Worm (Caenorhabditis elegans) whole organism, L4 larva: ENCODE measurements around the gene C50D2.6.

Experiments used
- D1046.2 ChIP-seq: fragments of 200-800 bp; sonication (Bioruptor generic); IDR thresholded peaks from 2 replicates; pipeline ENCODE4 v1.3.6; 2022; ENCODE audit warnings: missing genetic modification characterization, missing compliant biosample characterization
- F44E2.7 ChIP-seq: fragments of 200-800 bp; sonication (Bioruptor generic); IDR thresholded peaks from 2 replicates; pipeline ENCODE4 v2.1.2; 2022; ENCODE audit warnings: missing genetic modification characterization, missing compliant biosample characterization
- T20F7.1 ChIP-seq: fragments of 200-800 bp; sonication (Bioruptor generic); optimal IDR thresholded peaks from 2 replicates; lab custom pipeline; 2018; ENCODE audit warnings: mild to moderate bottlenecking, missing genetic modification characterization, missing compliant biosample characterization
- T26A8.4 ChIP-seq: fragments of 200-800 bp; sonication (Bioruptor generic); IDR thresholded peaks from 2 replicates; pipeline ENCODE4 v1.3.6; 2022; ENCODE audit warnings: missing genetic modification characterization, missing compliant biosample characterization
- Y5F2A.4 ChIP-seq: fragments of 200-800 bp; sonication (Bioruptor generic); optimal IDR thresholded peaks from 2 replicates; lab custom pipeline; 2018; ENCODE audit warnings: mild to moderate bottlenecking, missing genetic modification characterization, missing compliant biosample characterization
- Y75B8A.6 ChIP-seq: fragments of 200-800 bp; sonication (Bioruptor generic); IDR thresholded peaks from 2 replicates; pipeline ENCODE4 v1.3.6; 2022; ENCODE audit warnings: missing genetic modification reagents, missing genetic modification characterization, missing compliant biosample characterization
- ZK337.2 ChIP-seq: fragments of 200-800 bp; sonication (Bioruptor generic); IDR thresholded peaks from 2 replicates; pipeline ENCODE4 v1.3.6; 2022; ENCODE audit warnings: missing genetic modification reagents, missing genetic modification characterization, missing compliant biosample characterization
- aha-1 ChIP-seq: fragments of 150-350 bp; peaks from one replicate; lab custom pipeline; 2014; ENCODE audit warnings: missing biosample characterization, missing genetic modification characterization
- arid-1 ChIP-seq: fragments of 200-800 bp; sonication (Bioruptor generic); conservative IDR thresholded peaks from 2 replicates; pipeline ENCODE4 v1.3.6; 2022; ENCODE audit warnings: missing genetic modification reagents, missing genetic modification characterization, missing compliant biosample characterization
- ceh-44 ChIP-seq: fragments of 200-800 bp; sonication (Bioruptor generic); IDR thresholded peaks from 2 replicates; pipeline ENCODE4 v1.3.6; 2022; ENCODE audit warnings: missing genetic modification reagents, missing genetic modification characterization, missing compliant biosample characterization
- ceh-82 ChIP-seq: sonication (generic microtip); optimal IDR thresholded peaks from 2 replicates; lab custom pipeline; 2017; ENCODE audit warnings: missing biosample characterization, missing genetic modification characterization
- daf-12 ChIP-seq: fragments of 150-350 bp; optimal IDR thresholded peaks from 2 replicates; lab custom pipeline; 2014; ENCODE audit warnings: missing biosample characterization, missing genetic modification reagents, missing genetic modification characterization
- daf-16 ChIP-seq, 3 experiments: sonication (generic microtip); optimal IDR thresholded peaks; 2 replicates each; lab custom pipeline; 2016 to 2017; ENCODE audit warnings: missing genetic modification characterization in 3 of 3, missing genetic modification reagents in 3 of 3, mild to moderate bottlenecking in 2 of 3, missing compliant biosample characterization in 2 of 3, missing biosample characterization in 1 of 3, moderate library complexity in 1 of 3
- daf-19 ChIP-seq: fragments of 200-800 bp; sonication (Bioruptor generic); conservative IDR thresholded peaks from 2 replicates; pipeline ENCODE4 v1.3.6; 2022; ENCODE audit warnings: missing genetic modification characterization, missing compliant biosample characterization
- daf-8 ChIP-seq: fragments of 200-800 bp; sonication (Bioruptor generic); IDR thresholded peaks from 2 replicates; pipeline ENCODE4 v1.3.6; 2022; ENCODE audit warnings: missing genetic modification characterization, missing compliant biosample characterization
- dmd-6 ChIP-seq: fragments of 200-800 bp; sonication (Bioruptor generic); IDR thresholded peaks from 2 replicates; pipeline ENCODE4 v1.3.6; 2022; ENCODE audit warnings: missing genetic modification reagents, missing genetic modification characterization, missing compliant biosample characterization
- dve-1 ChIP-seq: sonication (generic microtip); optimal IDR thresholded peaks from 2 replicates; lab custom pipeline; 2017; ENCODE audit warnings: antibody characterized with exemption, mild to moderate bottlenecking, missing genetic modification characterization, missing compliant biosample characterization; ENCODE audit not compliant: insufficient read depth
- egl-27 ChIP-seq: sonication (generic microtip); optimal IDR thresholded peaks from 3 replicates; lab custom pipeline; 2017; ENCODE audit warnings: missing biosample characterization, missing genetic modification reagents, missing genetic modification characterization
- hlh-11 ChIP-seq: fragments of 200-800 bp; sonication (Bioruptor generic); optimal IDR thresholded peaks from 2 replicates; lab custom pipeline; 2018; ENCODE audit warnings: mild to moderate bottlenecking, missing genetic modification characterization, missing compliant biosample characterization
- hlh-30 ChIP-seq: sonication (generic microtip); optimal IDR thresholded peaks from 2 replicates; lab custom pipeline; 2017; ENCODE audit warnings: antibody characterized with exemption, mild to moderate bottlenecking, missing genetic modification characterization, missing compliant biosample characterization; ENCODE audit not compliant: insufficient read depth
- hmg-1.1 ChIP-seq: fragments of 200-800 bp; sonication (Bioruptor generic); IDR thresholded peaks from 2 replicates; pipeline ENCODE4 v1.3.6; 2022; ENCODE audit warnings: missing genetic modification reagents, missing genetic modification characterization, missing compliant biosample characterization
- lin-1 ChIP-seq: fragments of 200-800 bp; sonication (Bioruptor generic); IDR thresholded peaks from 2 replicates; pipeline ENCODE4 v1.3.6; 2022; ENCODE audit warnings: missing genetic modification reagents, missing genetic modification characterization, missing compliant biosample characterization
- lin-29 ChIP-seq: fragments of 200-800 bp; sonication (Bioruptor generic); IDR thresholded peaks from 2 replicates; pipeline ENCODE4 v1.3.6; 2022; ENCODE audit warnings: missing genetic modification reagents, missing genetic modification characterization, missing compliant biosample characterization
- lir-3 ChIP-seq: sonication (generic microtip); optimal IDR thresholded peaks from 2 replicates; lab custom pipeline; 2016; ENCODE audit warnings: mild to moderate bottlenecking, missing genetic modification characterization, missing compliant biosample characterization
- lsy-2 ChIP-seq, 2 experiments: fragments of 150-350 bp in 1 of 2; sonication (generic microtip) in 1 of 2; optimal IDR thresholded peaks; 2 replicates each; lab custom pipeline; 2014 to 2017; ENCODE audit warnings: missing biosample characterization in 2 of 2, missing genetic modification characterization in 2 of 2
- madf-9 ChIP-seq: fragments of 200-800 bp; sonication (Bioruptor generic); conservative IDR thresholded peaks from 2 replicates; pipeline ENCODE4 v1.3.6; 2022; ENCODE audit warnings: missing genetic modification reagents, missing genetic modification characterization, missing compliant biosample characterization
- mdl-1 ChIP-seq, 2 experiments: fragments of 150-350 bp in 1 of 2; sonication (generic microtip) in 1 of 2; optimal IDR thresholded peaks; 2 replicates each; lab custom pipeline; 2014 to 2017; ENCODE audit warnings: missing biosample characterization in 2 of 2, missing genetic modification characterization in 2 of 2
- mep-1 ChIP-seq: fragments of 150-350 bp; sonication (generic microtip); optimal IDR thresholded peaks from 3 replicates; lab custom pipeline; 2014; ENCODE audit warnings: missing biosample characterization, missing genetic modification characterization
- mxl-3 ChIP-seq: fragments of 200-800 bp; sonication (Bioruptor generic); optimal IDR thresholded peaks from 2 replicates; lab custom pipeline; 2018; ENCODE audit warnings: mild to moderate bottlenecking, missing genetic modification characterization, missing compliant biosample characterization
- nhr-102 ChIP-seq: sonication (generic microtip); optimal IDR thresholded peaks from 2 replicates; lab custom pipeline; 2016; ENCODE audit warnings: mild to moderate bottlenecking, missing genetic modification characterization, moderate library complexity, missing compliant biosample characterization
- nhr-11 ChIP-seq: fragments of 150-350 bp; optimal IDR thresholded peaks from 2 replicates; lab custom pipeline; 2014; ENCODE audit warnings: missing biosample characterization, missing genetic modification characterization
- nhr-111 ChIP-seq: fragments of 200-800 bp; sonication (Bioruptor generic); optimal IDR thresholded peaks from 2 replicates; lab custom pipeline; 2018; ENCODE audit warnings: mild to moderate bottlenecking, missing genetic modification characterization, missing compliant biosample characterization
- nhr-25 ChIP-seq: sonication (generic microtip); optimal IDR thresholded peaks from 2 replicates; lab custom pipeline; 2017; ENCODE audit warnings: missing genetic modification characterization, mild to moderate bottlenecking, missing compliant biosample characterization, antibody characterized with exemption, moderate library complexity, borderline replicate concordance; ENCODE audit not compliant: insufficient read depth
- nhr-28 ChIP-seq: fragments of 150-350 bp; optimal IDR thresholded peaks from 2 replicates; lab custom pipeline; 2014; ENCODE audit warnings: missing biosample characterization, missing genetic modification characterization
- nhr-41 ChIP-seq: fragments of 200-800 bp; sonication (Bioruptor generic); IDR thresholded peaks from 2 replicates; pipeline ENCODE4 v1.3.6; 2022; ENCODE audit warnings: missing genetic modification reagents, missing genetic modification characterization, missing compliant biosample characterization
- nhr-48 ChIP-seq: sonication (generic microtip); optimal IDR thresholded peaks from 2 replicates; lab custom pipeline; 2016; ENCODE audit warnings: mild to moderate bottlenecking, missing genetic modification characterization, missing compliant biosample characterization
- nhr-6 ChIP-seq: fragments of 150-350 bp; optimal IDR thresholded peaks from 2 replicates; lab custom pipeline; 2014; ENCODE audit warnings: missing biosample characterization, missing genetic modification characterization
- pqm-1 ChIP-seq: sonication (generic microtip); optimal IDR thresholded peaks from 2 replicates; lab custom pipeline; 2017; ENCODE audit warnings: missing biosample characterization, missing genetic modification characterization
- rbr-2 ChIP-seq: sonication (generic microtip); optimal IDR thresholded peaks from 2 replicates; lab custom pipeline; 2016; ENCODE audit warnings: missing genotype, missing genetic modification characterization, missing compliant biosample characterization
- set-16 ChIP-seq: fragments of 200-800 bp; sonication (Bioruptor generic); IDR thresholded peaks from 2 replicates; pipeline ENCODE4 v1.3.6; 2022; ENCODE audit warnings: missing genetic modification reagents, missing genetic modification characterization, missing compliant biosample characterization
- spr-1 ChIP-seq: sonication (generic microtip); optimal IDR thresholded peaks from 2 replicates; lab custom pipeline; 2016; ENCODE audit warnings: mild to moderate bottlenecking, missing genetic modification characterization, missing compliant biosample characterization
- spr-3 ChIP-seq: fragments of 200-800 bp; sonication (Bioruptor generic); optimal IDR thresholded peaks from 2 replicates; lab custom pipeline; 2018; ENCODE audit warnings: mild to moderate bottlenecking, missing genetic modification characterization, missing compliant biosample characterization
- tag-97 ChIP-seq: fragments of 200-800 bp; sonication (Bioruptor generic); IDR thresholded peaks from 2 replicates; pipeline ENCODE4 v1.3.6; 2022; ENCODE audit warnings: missing genetic modification characterization, missing compliant biosample characterization
- tra-1 ChIP-seq: fragments of 200-800 bp; sonication (Bioruptor generic); IDR thresholded peaks from 2 replicates; pipeline ENCODE4 v1.3.6; 2022; ENCODE audit warnings: missing genetic modification reagents, missing genetic modification characterization, missing compliant biosample characterization
- unc-62 ChIP-seq, 3 experiments: fragments of 150-350 bp in 1 of 3; sonication (generic microtip); optimal IDR thresholded peaks in 2 of 3; peaks in 1 of 3; 1 replicate in 1 of 3; 2 replicates in 2 of 3; lab custom pipeline; 2014 to 2017; ENCODE audit warnings: missing biosample characterization in 3 of 3, missing genetic modification characterization in 3 of 3, missing genetic modification reagents in 3 of 3, missing genotype in 1 of 3
- ztf-7 ChIP-seq: fragments of 150-350 bp; optimal IDR thresholded peaks from 2 replicates; lab custom pipeline; 2014; ENCODE audit warnings: missing biosample characterization, missing genetic modification characterization

C50D2.6 gene

ce11 chrII:66322-66721 is 17.9 kb upstream of the C50D2.6 start:
- TF ChIP-seq mxl-3 (GFP tag; lab: Kevin White, UChicago) (peak; percentile 82), F44E2.7 (GFP tag; lab: Robert Waterston, UW) (no peak), nhr-48 (tag; lab: Kevin White, UChicago) (peak; percentile 44), lin-1 (GFP tag; lab: Robert Waterston, UW) (no peak), nhr-28 (tag; lab: Kevin White, UChicago) (peak; percentile 51), nhr-11 (peak; percentile 2), spr-3 (GFP tag; lab: Kevin White, UChicago) (no peak), unc-62 (GFP tag; optimal IDR thresholded peaks at IDR 0.05 in 1 of 2; lab: Kevin White, UChicago) (peak in 1 of 2 experiments; percentile 57), unc-62 (tag; optimal IDR thresholded peaks at IDR 0.05; lab: Kevin White, UChicago) (no peak), set-16 (no peak), mep-1 (tag; lab: Kevin White, UChicago) (peak; percentile 38), nhr-41 (no peak), madf-9 (GFP tag; lab: Robert Waterston, UW) (peak; percentile 71), hlh-30 (tag; lab: Kevin White, UChicago) (peak; percentile 86), hlh-11 (tag; lab: Kevin White, UChicago) (peak; percentile 82), mdl-1 (tag; optimal IDR thresholded peaks at IDR 0.05; lab: Kevin White, UChicago) (peak; percentile 27 to 84), arid-1 (GFP tag; lab: Robert Waterston, UW) (0 out of 2 replicates have a peak, but pooled peaks have one; percentile 21), Y75B8A.6 (no peak), dve-1 (tag; lab: Kevin White, UChicago) (peak; percentile 43), nhr-6 (tag; lab: Kevin White, UChicago) (peak; percentile 17), nhr-111 (GFP tag; lab: Kevin White, UChicago) (no peak), lin-29 (GFP tag; lab: Robert Waterston, UW) (no peak), Y5F2A.4 (GFP tag; lab: Kevin White, UChicago) (no peak), ZK337.2 (GFP tag; lab: Robert Waterston, UW) (no peak), dmd-6 (no peak), pqm-1 (no peak), rbr-2 (tag; lab: Kevin White, UChicago) (peak; percentile 28), D1046.2 (GFP tag; lab: Robert Waterston, UW) (no peak), nhr-102 (tag; lab: Kevin White, UChicago) (no peak), tra-1 (GFP tag; lab: Robert Waterston, UW) (no peak), lsy-2 (tag; optimal IDR thresholded peaks at IDR 0.05; lab: Kevin White, UChicago) (no peak), lir-3 (no peak), tag-97 (no peak), T26A8.4 (no peak; the same call in 1 of the 2 replicates), ceh-44 (GFP tag; lab: Robert Waterston, UW) (no peak), nhr-25 (tag; lab: Kevin White, UChicago) (peak; percentile 48), ceh-82 (no peak), aha-1 (tag; lab: Kevin White, UChicago) (peak; percentile 86), T20F7.1 (GFP tag; lab: Kevin White, UChicago) (no peak), daf-12 (tag; lab: Kevin White, UChicago) (no peak), spr-1 (peak; percentile 45), daf-16 (GFP tag; optimal IDR thresholded peaks at IDR 0.05; lab: Kevin White, UChicago) (no peak), daf-16 (tag; optimal IDR thresholded peaks at IDR 0.05; lab: Kevin White, UChicago) (peak; percentile 19), hmg-1.1 (GFP tag; lab: Robert Waterston, UW) (peak; percentile 29; the same call in 1 of the 2 replicates), daf-19 (GFP tag; lab: Robert Waterston, UW) (no peak), ztf-7 (tag; lab: Kevin White, UChicago) (no peak), egl-27 (tag; lab: Kevin White, UChicago) (no peak), daf-8 (GFP tag; lab: Robert Waterston, UW) (no peak)
